Fruit fly (Drosophila melanogaster) whole organism, embryonic: ENCODE results near the gene Tfb5.

ENCODE experiments used
- Adf1 ChIP-seq: fragments of 200-800 bp; sonication (Bioruptor generic); IDR thresholded peaks from 2 replicates; pipeline ENCODE4 v1.3.6; 2022; ENCODE audit warnings: missing biosample characterization, missing genetic modification characterization
- Aef1 ChIP-seq: fragments of 200-800 bp; sonication (Bioruptor generic); IDR thresholded peaks from 3 replicates; pipeline ENCODE4 v1.3.6; 2022; ENCODE audit warnings: missing biosample characterization, missing genetic modification characterization
- BtbVII ChIP-seq: fragments of 200-800 bp; sonication (Bioruptor generic); optimal IDR thresholded peaks from 3 replicates; lab custom pipeline; 2017; ENCODE audit warnings: missing biosample characterization, mild to moderate bottlenecking, missing genetic modification characterization
- Bteb2 ChIP-seq: fragments of 200-800 bp; sonication (Bioruptor generic); optimal IDR thresholded peaks from 2 replicates; lab custom pipeline; 2016; ENCODE audit warnings: missing biosample characterization, missing genetic modification characterization
- CG1024 ChIP-seq: fragments of 200-800 bp; sonication (Bioruptor generic); IDR thresholded peaks from 2 replicates; pipeline ENCODE4 v1.3.6; 2022; ENCODE audit warnings: missing biosample characterization, missing genetic modification characterization
- CG10366 ChIP-seq: fragments of 200-800 bp; sonication (Bioruptor generic); IDR thresholded peaks from 2 replicates; pipeline ENCODE4 v1.3.6; 2022; ENCODE audit warnings: missing biosample characterization, missing genetic modification characterization
- CG10565 ChIP-seq: fragments of 200-800 bp; sonication (Bioruptor generic); optimal IDR thresholded peaks from 3 replicates; lab custom pipeline; 2016; ENCODE audit warnings: missing biosample characterization, mild to moderate bottlenecking, missing genetic modification characterization
- CG11398 ChIP-seq: fragments of 200-800 bp; sonication (Bioruptor generic); optimal IDR thresholded peaks from 2 replicates; lab custom pipeline; 2016; ENCODE audit warnings: missing biosample characterization, missing genetic modification characterization
- CG11504 ChIP-seq: fragments of 200-800 bp; sonication (Bioruptor generic); optimal IDR thresholded peaks from 3 replicates; lab custom pipeline; 2019; ENCODE audit warnings: missing biosample characterization, mild to moderate bottlenecking, missing genetic modification characterization, moderate library complexity
- CG12299 ChIP-seq: fragments of 200-800 bp; sonication (Bioruptor generic); optimal IDR thresholded peaks from 2 replicates; lab custom pipeline; 2018; ENCODE audit warnings: missing biosample characterization, mild to moderate bottlenecking, missing genetic modification characterization
- CG14050 ChIP-seq: fragments of 200-800 bp; sonication (Bioruptor generic); IDR thresholded peaks from 3 replicates; pipeline ENCODE4 v1.3.6; 2022; ENCODE audit warnings: missing biosample characterization, missing genetic modification characterization
- CG15011 ChIP-seq: fragments of 200-800 bp; sonication (Bioruptor generic); optimal IDR thresholded peaks from 3 replicates; lab custom pipeline; 2018; ENCODE audit warnings: missing biosample characterization, mild to moderate bottlenecking, missing genetic modification characterization
- CG2202 ChIP-seq: fragments of 200-800 bp; sonication (Bioruptor generic); optimal IDR thresholded peaks from 2 replicates; lab custom pipeline; 2018; ENCODE audit warnings: missing biosample characterization, mild to moderate bottlenecking, missing genetic modification characterization
- CG2712 ChIP-seq: fragments of 200-800 bp; optimal IDR thresholded peaks from 3 replicates; lab custom pipeline; 2019; ENCODE audit warnings: missing biosample characterization, mild to moderate bottlenecking, missing genetic modification characterization, moderate library complexity
- CG34224 ChIP-seq: fragments of 200-800 bp; sonication (Bioruptor generic); IDR thresholded peaks from 3 replicates; pipeline ENCODE4 v1.3.6; 2022; ENCODE audit warnings: missing biosample characterization, missing genetic modification characterization; ENCODE audit not compliant: partially characterized antibody
- CG6175 ChIP-seq: fragments of 200-800 bp; sonication (Bioruptor generic); IDR thresholded peaks from 3 replicates; pipeline ENCODE4 v1.3.6; 2022; ENCODE audit warnings: missing biosample characterization, missing genetic modification characterization
- CG6813 ChIP-seq: fragments of 200-800 bp; sonication (Bioruptor generic); optimal IDR thresholded peaks from 2 replicates; lab custom pipeline; 2017; ENCODE audit warnings: missing biosample characterization, missing genetic modification characterization, mild to moderate bottlenecking, moderate library complexity, missing genetic modification reagents
- CG6854 ChIP-seq: fragments of 200-800 bp; sonication (Bioruptor generic); optimal IDR thresholded peaks from 3 replicates; lab custom pipeline; 2017; ENCODE audit warnings: missing biosample characterization, mild to moderate bottlenecking, missing genetic modification characterization
- CG7987 ChIP-seq: fragments of 200-800 bp; sonication (Bioruptor generic); optimal IDR thresholded peaks from 2 replicates; lab custom pipeline; 2018; ENCODE audit warnings: missing biosample characterization, mild to moderate bottlenecking, missing genetic modification characterization, moderate library complexity
- Dek ChIP-seq: fragments of 200-800 bp; sonication (Bioruptor generic); optimal IDR thresholded peaks from 3 replicates; lab custom pipeline; 2019; ENCODE audit warnings: missing biosample characterization, mild to moderate bottlenecking, missing genetic modification characterization, moderate library complexity
- GATAe ChIP-seq: fragments of 200-800 bp; sonication (Bioruptor generic); conservative IDR thresholded peaks from 2 replicates; pipeline ENCODE4 v1.3.6; 2022; ENCODE audit warnings: missing biosample characterization, missing genetic modification characterization
- Gug ChIP-seq: fragments of 200-800 bp; sonication (Bioruptor generic); IDR thresholded peaks from 4 replicates; pipeline ENCODE4 v1.3.6; 2022; ENCODE audit warnings: missing biosample characterization, missing genetic modification characterization
- Hsf ChIP-seq: fragments of 200-800 bp; sonication (Bioruptor generic); optimal IDR thresholded peaks from 3 replicates; lab custom pipeline; 2016; ENCODE audit warnings: missing biosample characterization, missing genetic modification characterization
- Kr ChIP-seq: fragments of 200-800 bp; sonication (Bioruptor generic); optimal IDR thresholded peaks from 2 replicates; lab custom pipeline; 2017; ENCODE audit warnings: missing biosample characterization, mild to moderate bottlenecking, missing genetic modification characterization
- MBD-R2 ChIP-seq: fragments of 200-800 bp; sonication (Bioruptor generic); IDR thresholded peaks from 2 replicates; pipeline ENCODE4 v1.3.6; 2022; ENCODE audit warnings: missing biosample characterization, missing genetic modification characterization
- NK7.1 ChIP-seq: fragments of 200-800 bp; sonication (Bioruptor generic); optimal IDR thresholded peaks from 3 replicates; lab custom pipeline; 2016; ENCODE audit warnings: missing biosample characterization, missing genetic modification characterization
- Ptx1 ChIP-seq: fragments of 200-800 bp; sonication (Bioruptor generic); IDR thresholded peaks from 2 replicates; pipeline ENCODE4 v1.3.6; 2022; ENCODE audit warnings: missing biosample characterization, missing genetic modification characterization
- Ravus ChIP-seq: fragments of 200-800 bp; sonication (Bioruptor generic); IDR thresholded peaks from 2 replicates; pipeline ENCODE4 v1.3.6; 2022; ENCODE audit warnings: missing biosample characterization, missing genetic modification characterization
- Rfx ChIP-seq: fragments of 200-800 bp; sonication (Bioruptor generic); IDR thresholded peaks from 2 replicates; pipeline ENCODE4 v1.3.6; 2022; ENCODE audit warnings: missing biosample characterization, missing genetic modification characterization
- Scr ChIP-seq: fragments of 200-800 bp; sonication (Bioruptor generic); IDR thresholded peaks from 2 replicates; pipeline ENCODE4 v1.3.6; 2022; ENCODE audit warnings: missing biosample characterization, missing genetic modification characterization; ENCODE audit not compliant: partially characterized antibody
- Vsx1 ChIP-seq: fragments of 200-800 bp; sonication (Bioruptor generic); optimal IDR thresholded peaks from 2 replicates; lab custom pipeline; 2017; ENCODE audit warnings: missing biosample characterization, mild to moderate bottlenecking, missing genetic modification characterization, missing genetic modification reagents
- bigmax ChIP-seq: fragments of 200-800 bp; sonication (Bioruptor generic); optimal IDR thresholded peaks from 2 replicates; lab custom pipeline; 2018; ENCODE audit warnings: missing biosample characterization, mild to moderate bottlenecking, missing genetic modification characterization
- dimm ChIP-seq: fragments of 200-800 bp; sonication (Bioruptor generic); IDR thresholded peaks from 2 replicates; pipeline ENCODE4 v1.3.6; 2022; ENCODE audit warnings: missing biosample characterization, missing genetic modification characterization
- emc ChIP-seq: fragments of 200-800 bp; sonication (Bioruptor generic); optimal IDR thresholded peaks from 2 replicates; lab custom pipeline; 2016; ENCODE audit warnings: missing biosample characterization, missing genetic modification characterization
- fd102C ChIP-seq: fragments of 200-800 bp; sonication (Bioruptor generic); optimal IDR thresholded peaks from 2 replicates; lab custom pipeline; 2018; ENCODE audit warnings: missing biosample characterization, mild to moderate bottlenecking, missing genetic modification characterization, moderate library complexity
- fd64A ChIP-seq: fragments of 200-800 bp; sonication (Bioruptor generic); optimal IDR thresholded peaks from 3 replicates; lab custom pipeline; 2018; ENCODE audit warnings: missing biosample characterization, mild to moderate bottlenecking, missing genetic modification characterization
- fu2 ChIP-seq: fragments of 200-800 bp; sonication (Bioruptor generic); optimal IDR thresholded peaks from 2 replicates; lab custom pipeline; 2016; ENCODE audit warnings: missing biosample characterization, missing genetic modification characterization
- gfzf ChIP-seq: fragments of 200-800 bp; sonication (Bioruptor generic); optimal IDR thresholded peaks from 2 replicates; lab custom pipeline; 2016; ENCODE audit warnings: missing biosample characterization, mild to moderate bottlenecking, missing genetic modification characterization, moderate library complexity
- h ChIP-seq: fragments of >200 bp; optimal IDR thresholded peaks from 2 replicates; lab custom pipeline; 2017
- hb ChIP-seq: fragments of 200-800 bp; sonication (Bioruptor generic); IDR thresholded peaks from 3 replicates; pipeline ENCODE4 v1.3.6; 2022; ENCODE audit warnings: missing biosample characterization, missing genetic modification characterization; ENCODE audit not compliant: partially characterized antibody
- jumu ChIP-seq: fragments of 200-800 bp; sonication (Bioruptor generic); optimal IDR thresholded peaks from 3 replicates; lab custom pipeline; 2016; ENCODE audit warnings: missing biosample characterization, missing genetic modification characterization
- lab ChIP-seq: fragments of 200-800 bp; sonication (Bioruptor generic); optimal IDR thresholded peaks from 3 replicates; lab custom pipeline; 2017; ENCODE audit warnings: missing biosample characterization, missing genetic modification characterization, mild to moderate bottlenecking, moderate library complexity, missing genetic modification reagents
- luna ChIP-seq: fragments of 200-800 bp; sonication (Bioruptor generic); optimal IDR thresholded peaks from 2 replicates; lab custom pipeline; 2016; ENCODE audit warnings: missing biosample characterization, missing genetic modification characterization
- nerfin-2 ChIP-seq: fragments of 200-800 bp; sonication (Bioruptor generic); IDR thresholded peaks from 2 replicates; pipeline ENCODE4 v1.3.6; 2022; ENCODE audit warnings: missing biosample characterization, missing genetic modification characterization; ENCODE audit not compliant: partially characterized antibody
- org-1 ChIP-seq: fragments of 200-800 bp; sonication (Bioruptor generic); optimal IDR thresholded peaks from 2 replicates; lab custom pipeline; 2017; ENCODE audit warnings: missing biosample characterization, missing genetic modification characterization
- sens-2 ChIP-seq: fragments of 200-800 bp; sonication (Bioruptor generic); IDR thresholded peaks from 2 replicates; pipeline ENCODE4 v1.3.6; 2022; ENCODE audit warnings: missing biosample characterization, missing genetic modification characterization
- slbo ChIP-seq: fragments of 200-800 bp; sonication (Bioruptor generic); IDR thresholded peaks from 2 replicates; pipeline ENCODE4 v1.3.6; 2022; ENCODE audit warnings: missing biosample characterization, missing genetic modification characterization
- stwl ChIP-seq: fragments of 200-800 bp; sonication (Bioruptor generic); optimal IDR thresholded peaks from 3 replicates; lab custom pipeline; 2018; ENCODE audit warnings: missing biosample characterization, mild to moderate bottlenecking, missing genetic modification characterization, moderate library complexity
- tgo ChIP-seq: fragments of 200-800 bp; sonication (Bioruptor generic); IDR thresholded peaks from 3 replicates; pipeline ENCODE4 v1.3.6; 2022; ENCODE audit warnings: missing biosample characterization, missing genetic modification characterization
- trem ChIP-seq: fragments of 200-800 bp; optimal IDR thresholded peaks from 3 replicates; lab custom pipeline; 2019; ENCODE audit warnings: missing biosample characterization, mild to moderate bottlenecking, missing genetic modification characterization, moderate library complexity

The Tfb5 gene

DNA sequence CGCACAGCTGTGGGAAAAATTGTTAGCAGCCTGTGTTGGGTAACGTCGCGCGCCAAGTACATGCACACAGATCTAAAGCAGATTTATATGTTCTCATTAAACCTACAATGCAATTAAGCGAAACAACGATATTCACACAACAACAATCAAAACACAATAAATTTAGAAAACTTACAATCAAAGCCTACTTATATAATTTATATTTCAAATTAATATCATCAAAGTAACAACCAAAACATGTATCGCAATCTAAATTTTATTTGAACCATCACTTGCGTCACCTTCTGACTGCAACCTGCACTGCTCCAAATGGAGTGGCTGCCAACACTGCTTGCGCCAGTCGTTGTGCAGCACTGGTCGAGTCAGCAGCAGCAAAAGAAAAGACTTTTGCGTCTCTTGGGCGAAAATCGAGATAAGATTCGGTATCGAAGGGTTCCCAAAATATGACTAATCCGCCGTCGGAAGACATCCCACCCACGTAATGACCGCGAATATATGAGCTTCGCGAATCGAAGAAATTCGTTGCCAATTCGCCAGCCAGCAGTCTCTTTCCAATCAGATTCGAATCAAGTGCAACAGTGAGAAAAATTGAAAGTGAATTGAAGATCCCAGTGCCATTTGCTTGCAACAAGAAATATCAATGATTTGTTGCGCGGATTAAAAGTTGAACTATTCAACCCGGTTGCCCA lies 29.2 kb downstream of the Tfb5 start, which contains the start of the genes CG8892 and CG34126 (continued):
- TF ChIP-seq CG6813 (GFP tag; lab: Kevin White, UChicago) = peak; percentile 90
- TF ChIP-seq BtbVII (GFP tag; lab: Kevin White, UChicago) = peak; percentile 97
- peak; percentile 97 for TF ChIP-seq MBD-R2 (GFP tag; lab: Robert Waterston, UW)
- TF ChIP-seq CG6854 (GFP tag; lab: Kevin White, UChicago) = peak; percentile 89
- TF ChIP-seq Ravus (GFP tag; lab: Robert Waterston, UW) = peak; percentile 84
- peak; percentile 93 for TF ChIP-seq emc (GFP tag; lab: Kevin White, UChicago)
- peak; percentile 88 for TF ChIP-seq CG1024 (GFP tag; lab: Robert Waterston, UW)
- TF ChIP-seq fu2 (GFP tag; lab: Kevin White, UChicago) = peak; percentile 96
- TF ChIP-seq GATAe (GFP tag; lab: Robert Waterston, UW) = peak; percentile 89
- peak; percentile 92 for TF ChIP-seq CG6175
- TF ChIP-seq Gug (GFP tag; lab: Robert Waterston, UW) = peak; percentile 99
- peak; percentile 92 for TF ChIP-seq CG12299 (tag; lab: Kevin White, UChicago)
- peak; percentile 97 for TF ChIP-seq tgo (GFP tag; lab: Robert Waterston, UW)
- TF ChIP-seq hb = no peak
- TF ChIP-seq luna (GFP tag; lab: Kevin White, UChicago) = peak; percentile 87
- peak; percentile 82 for TF ChIP-seq NK7.1
- TF ChIP-seq jumu (GFP tag; lab: Kevin White, UChicago) = peak; percentile 98
- peak; percentile 94 for TF ChIP-seq Bteb2 (GFP tag; lab: Kevin White, UChicago)
- TF ChIP-seq Aef1 (GFP tag; lab: Robert Waterston, UW) = peak; percentile 97
- TF ChIP-seq Scr = peak; percentile 24; the same call in 1 of the 2 replicates
- peak; percentile 77 for TF ChIP-seq sens-2 (GFP tag; lab: Robert Waterston, UW)
- TF ChIP-seq CG14050 = peak; percentile 89
- TF ChIP-seq fd102C = peak; percentile 68
- TF ChIP-seq Kr (GFP tag; lab: Kevin White, UChicago) = peak; percentile 61
- peak; percentile 99 for TF ChIP-seq Hsf
- peak; percentile 98 for TF ChIP-seq lab (GFP tag; lab: Kevin White, UChicago)
- TF ChIP-seq CG10366 (GFP tag; lab: Robert Waterston, UW) = peak; percentile 94
- TF ChIP-seq CG2712 (tag; lab: Kevin White, UChicago) = peak; percentile 98
- TF ChIP-seq CG2202 = peak; percentile 91
- peak; percentile 98 for TF ChIP-seq Rfx
- peak; percentile 80 for TF ChIP-seq Adf1 (GFP tag; lab: Robert Waterston, UW)
- TF ChIP-seq bigmax (GFP tag; lab: Kevin White, UChicago) = no peak
- peak; percentile 82 for TF ChIP-seq CG11398 (GFP tag; lab: Kevin White, UChicago)
- TF ChIP-seq CG7987 (GFP tag; lab: Kevin White, UChicago) = peak; percentile 92
- TF ChIP-seq gfzf (GFP tag; lab: Kevin White, UChicago) = peak; percentile 28
- TF ChIP-seq Ptx1 (GFP tag; lab: Robert Waterston, UW) = peak; percentile 98
- peak; percentile 86 for TF ChIP-seq Vsx1 (GFP tag; lab: Kevin White, UChicago)
- peak; percentile 98 for TF ChIP-seq slbo (GFP tag; lab: Robert Waterston, UW)
- TF ChIP-seq fd64A (GFP tag; lab: Kevin White, UChicago) = peak; percentile 77
- peak; percentile 96 for TF ChIP-seq org-1 (GFP tag; lab: Kevin White, UChicago)
- peak; percentile 82 for TF ChIP-seq dimm (GFP tag; lab: Robert Waterston, UW)
- TF ChIP-seq CG34224 (GFP tag; lab: Robert Waterston, UW) = no peak
- TF ChIP-seq CG10565 (GFP tag; lab: Kevin White, UChicago) = peak; percentile 92
- TF ChIP-seq CG11504 = peak; percentile 95
- TF ChIP-seq stwl (tag; lab: Kevin White, UChicago) = peak; percentile 89
- 0 out of 2 replicates have a peak, but pooled peaks have one; percentile 25 for TF ChIP-seq nerfin-2 (GFP tag; lab: Robert Waterston, UW)
- peak; percentile 95 for TF ChIP-seq CG15011 (GFP tag; lab: Kevin White, UChicago)
- no peak for TF ChIP-seq h (lab: Kevin White, UChicago)
- TF ChIP-seq Dek (tag; lab: Kevin White, UChicago) = peak; percentile 96
- peak; percentile 93 for TF ChIP-seq trem
